Fruit fly (Drosophila melanogaster) whole organism, embryonic: ENCODE data around the gene CG10226.

Source experiments
- Awh ChIP-seq: fragments of 200-800 bp; sonication (Bioruptor generic); IDR thresholded peaks from 2 replicates; pipeline ENCODE4, ENCODE4 v1.3.6; 2022; ENCODE audit warnings: missing biosample characterization, missing genetic modification characterization
- C15 ChIP-seq: fragments of 200-800 bp; sonication (Bioruptor generic); IDR thresholded peaks from 3 replicates; pipeline ENCODE4 v1.3.6; 2022; ENCODE audit warnings: missing biosample characterization, missing genetic modification characterization
- CG10267 ChIP-seq: fragments of 200-800 bp; sonication (Bioruptor generic); optimal IDR thresholded peaks from 2 replicates; lab custom pipeline; 2018; ENCODE audit warnings: missing biosample characterization, mild to moderate bottlenecking, missing genetic modification characterization, moderate library complexity
- CG10274 ChIP-seq: fragments of 200-800 bp; sonication (Bioruptor generic); optimal IDR thresholded peaks from 3 replicates; lab custom pipeline; 2017; ENCODE audit warnings: missing biosample characterization, mild to moderate bottlenecking, missing genetic modification characterization
- CG1233 ChIP-seq: fragments of 200-800 bp; sonication (Bioruptor generic); optimal IDR thresholded peaks from 4 replicates; lab custom pipeline; 2018; ENCODE audit warnings: missing biosample characterization, mild to moderate bottlenecking, missing genetic modification characterization
- CG16779 ChIP-seq: fragments of 200-800 bp; sonication (Bioruptor generic); IDR thresholded peaks from 2 replicates; pipeline ENCODE4 v1.3.6; 2022; ENCODE audit warnings: missing biosample characterization, missing genetic modification characterization
- CG17385 ChIP-seq: fragments of 200-800 bp; sonication (Bioruptor generic); optimal IDR thresholded peaks from 3 replicates; lab custom pipeline; 2018; ENCODE audit warnings: missing biosample characterization, mild to moderate bottlenecking, missing genetic modification characterization
- CG17802 ChIP-seq: fragments of 200-800 bp; sonication (Bioruptor generic); optimal IDR thresholded peaks from 2 replicates; lab custom pipeline; 2018; ENCODE audit warnings: missing biosample characterization, mild to moderate bottlenecking, missing genetic modification characterization, moderate library complexity
- CG2129 ChIP-seq: fragments of 200-800 bp; sonication (Bioruptor generic); IDR thresholded peaks from 2 replicates; pipeline ENCODE4 v1.3.6; 2022; ENCODE audit warnings: missing biosample characterization, missing genetic modification characterization; ENCODE audit not compliant: partially characterized antibody
- CG32532 ChIP-seq: fragments of 200-800 bp; sonication (Bioruptor generic); IDR thresholded peaks from 2 replicates; pipeline ENCODE4 v1.3.6; 2022; ENCODE audit warnings: missing biosample characterization, missing genetic modification characterization
- CG34376 ChIP-seq: fragments of 200-800 bp; sonication (Bioruptor generic); optimal IDR thresholded peaks from 2 replicates; lab custom pipeline; 2018; ENCODE audit warnings: missing biosample characterization, mild to moderate bottlenecking, missing genetic modification characterization
- CG34422 ChIP-seq: fragments of 200-800 bp; sonication (Bioruptor generic); IDR thresholded peaks from 3 replicates; pipeline ENCODE4 v1.3.6; 2022; ENCODE audit warnings: missing biosample characterization, missing genetic modification characterization
- CG4282 ChIP-seq: fragments of 200-800 bp; sonication (Bioruptor generic); optimal IDR thresholded peaks from 2 replicates; lab custom pipeline; 2016; ENCODE audit warnings: missing biosample characterization, missing genetic modification characterization
- CG6765 ChIP-seq: fragments of 200-800 bp; sonication (Bioruptor generic); optimal IDR thresholded peaks from 3 replicates; lab custom pipeline; 2017; ENCODE audit warnings: missing biosample characterization, mild to moderate bottlenecking, missing genetic modification characterization
- CG7745 ChIP-seq: fragments of 200-800 bp; sonication (Bioruptor generic); optimal IDR thresholded peaks from 2 replicates; lab custom pipeline; 2018; ENCODE audit warnings: missing biosample characterization, mild to moderate bottlenecking, missing genetic modification characterization, moderate library complexity
- CG8388 ChIP-seq: fragments of 200-800 bp; sonication (Bioruptor generic); optimal IDR thresholded peaks from 2 replicates; lab custom pipeline; 2019; ENCODE audit warnings: missing biosample characterization, mild to moderate bottlenecking, missing genetic modification characterization, moderate library complexity
- CG9932 ChIP-seq: fragments of 200-800 bp; sonication (Bioruptor generic); IDR thresholded peaks from 2 replicates; pipeline ENCODE4 v1.3.6; 2022; ENCODE audit warnings: missing biosample characterization, missing genetic modification characterization
- Dad ChIP-seq: fragments of 200-800 bp; sonication (Bioruptor generic); optimal IDR thresholded peaks from 3 replicates; lab custom pipeline; 2016; ENCODE audit warnings: missing biosample characterization, missing genetic modification characterization
- Dip2 ChIP-seq: fragments of 200-800 bp; sonication (Bioruptor generic); IDR thresholded peaks from 2 replicates; pipeline ENCODE4 v1.3.6; 2022; ENCODE audit warnings: missing biosample characterization, missing genetic modification characterization
- Doc3 ChIP-seq: fragments of 200-800 bp; sonication (Bioruptor generic); IDR thresholded peaks from 3 replicates; pipeline ENCODE4 v1.3.6; 2022; ENCODE audit warnings: missing biosample characterization, missing genetic modification characterization; ENCODE audit not compliant: partially characterized antibody
- Gsc ChIP-seq: fragments of 200-800 bp; sonication (Bioruptor generic); IDR thresholded peaks from 2 replicates; pipeline ENCODE4 v1.3.6; 2022; ENCODE audit warnings: missing biosample characterization, missing genetic modification characterization
- Hey ChIP-seq: fragments of 200-800 bp; sonication (Bioruptor generic); optimal IDR thresholded peaks from 3 replicates; lab custom pipeline; 2018; ENCODE audit warnings: missing biosample characterization, mild to moderate bottlenecking, missing genetic modification characterization
- Hmx ChIP-seq: fragments of 200-800 bp; sonication (Bioruptor generic); optimal IDR thresholded peaks from 2 replicates; lab custom pipeline; 2016; ENCODE audit warnings: missing biosample characterization, missing genetic modification characterization
- MBD-R2 ChIP-seq: fragments of 200-800 bp; sonication (Bioruptor generic); IDR thresholded peaks from 2 replicates; pipeline ENCODE4 v1.3.6; 2022; ENCODE audit warnings: missing biosample characterization, missing genetic modification characterization
- Med ChIP-seq: fragments of 200-800 bp; sonication (Bioruptor generic); peaks from one replicate; lab custom pipeline; 2016; ENCODE audit warnings: missing biosample characterization, missing genetic modification characterization, mild to moderate bottlenecking, inconsistent platforms, moderate library complexity
- Trl ChIP-seq, 3 experiments: fragments of >200 bp in 2 of 3; fragments of 200-800 bp in 1 of 3; sonication (Bioruptor generic) in 1 of 3; optimal IDR thresholded peaks; 2 replicates in 1 of 3; 3 replicates in 2 of 3; lab custom pipeline; 2016 to 2017; ENCODE audit warnings: missing biosample characterization in 1 of 3, missing genetic modification characterization in 1 of 3
- Xrp1 ChIP-seq: fragments of 200-800 bp; sonication (Bioruptor generic); IDR thresholded peaks from 2 replicates; pipeline ENCODE4 v1.3.6; 2022; ENCODE audit warnings: missing biosample characterization, missing genetic modification characterization
- ab ChIP-seq: fragments of 200-800 bp; sonication (Bioruptor generic); optimal IDR thresholded peaks from 2 replicates; lab custom pipeline; 2016; ENCODE audit warnings: missing biosample characterization, missing genetic modification characterization
- btn ChIP-seq: fragments of 200-800 bp; sonication (Bioruptor generic); optimal IDR thresholded peaks from 2 replicates; lab custom pipeline; 2016; ENCODE audit warnings: missing biosample characterization, missing genetic modification characterization
- cad ChIP-seq: fragments of >200 bp; optimal IDR thresholded peaks from 2 replicates; lab custom pipeline; 2017; ENCODE audit warnings: missing biosample characterization, missing genetic modification characterization
- caup ChIP-seq: fragments of 200-800 bp; sonication (Bioruptor generic); optimal IDR thresholded peaks from 3 replicates; lab custom pipeline; 2017; ENCODE audit warnings: missing biosample characterization, mild to moderate bottlenecking, missing genetic modification characterization, moderate library complexity; ENCODE audit not compliant: severe bottlenecking
- croc ChIP-seq: fragments of 200-800 bp; sonication (Bioruptor generic); conservative IDR thresholded peaks from 3 replicates; pipeline ENCODE4 v1.3.6; 2022; ENCODE audit warnings: missing biosample characterization, missing genetic modification characterization
- fd3F ChIP-seq: fragments of 200-800 bp; sonication (Bioruptor generic); optimal IDR thresholded peaks from 2 replicates; lab custom pipeline; 2018; ENCODE audit warnings: missing biosample characterization, mild to moderate bottlenecking, missing genetic modification characterization, moderate library complexity
- fd96Cb ChIP-seq: fragments of 200-800 bp; sonication (Bioruptor generic); optimal IDR thresholded peaks from 2 replicates; lab custom pipeline; 2018; ENCODE audit warnings: missing biosample characterization, mild to moderate bottlenecking, missing genetic modification characterization, moderate library complexity
- ind ChIP-seq: fragments of 200-800 bp; sonication (Bioruptor generic); optimal IDR thresholded peaks from 3 replicates; lab custom pipeline; 2016; ENCODE audit warnings: missing biosample characterization, missing genetic modification characterization
- kni ChIP-seq: fragments of 200-800 bp; sonication (Bioruptor generic); optimal IDR thresholded peaks from 3 replicates; lab custom pipeline; 2017; ENCODE audit warnings: mild to moderate bottlenecking, missing biosample characterization, missing genetic modification reagents, missing genetic modification characterization
- mirr ChIP-seq: fragments of 200-800 bp; sonication (Bioruptor generic); optimal IDR thresholded peaks from 3 replicates; lab custom pipeline; 2018; ENCODE audit warnings: missing biosample characterization, mild to moderate bottlenecking, missing genetic modification characterization
- mld ChIP-seq: fragments of 200-800 bp; sonication (Bioruptor generic); IDR thresholded peaks from 3 replicates; pipeline ENCODE4 v1.3.6; 2022; ENCODE audit warnings: missing biosample characterization, missing genetic modification characterization; ENCODE audit not compliant: partially characterized antibody
- nau ChIP-seq: fragments of 200-800 bp; sonication (Bioruptor generic); optimal IDR thresholded peaks from 3 replicates; lab custom pipeline; 2017; ENCODE audit warnings: missing biosample characterization, mild to moderate bottlenecking, missing genetic modification characterization, missing genetic modification reagents
- nmo ChIP-seq: fragments of 200-800 bp; sonication (Bioruptor generic); optimal IDR thresholded peaks from 2 replicates; lab custom pipeline; 2018; ENCODE audit warnings: missing biosample characterization, mild to moderate bottlenecking, missing genetic modification characterization, moderate library complexity
- pan ChIP-seq, 4 experiments: fragments of >200 bp in 3 of 4; fragments of 200-800 bp in 1 of 4; sonication (Bioruptor generic) in 1 of 4; optimal IDR thresholded peaks in 3 of 4; IDR thresholded peaks in 1 of 4; 2 replicates each; pipeline versions ENCODE4 v1.3.6 to Lab custom; 2017 to 2022; ENCODE audit warnings: missing biosample characterization in 2 of 4, missing genetic modification characterization in 2 of 4, mixed read lengths in 1 of 4
- rib ChIP-seq: fragments of 200-800 bp; sonication (Bioruptor generic); IDR thresholded peaks from 2 replicates; pipeline ENCODE4 v1.3.6; 2022; ENCODE audit warnings: missing biosample characterization, missing genetic modification characterization
- sob ChIP-seq: fragments of 200-800 bp; sonication (Bioruptor generic); IDR thresholded peaks from 2 replicates; pipeline ENCODE4 v1.3.6; 2022; ENCODE audit warnings: missing biosample characterization, missing genetic modification characterization
- stc ChIP-seq: fragments of 200-800 bp; sonication (Bioruptor generic); IDR thresholded peaks from 2 replicates; pipeline ENCODE4 v1.3.6; 2022; ENCODE audit warnings: missing biosample characterization, missing genetic modification characterization

CG10226 gene

DNA sequence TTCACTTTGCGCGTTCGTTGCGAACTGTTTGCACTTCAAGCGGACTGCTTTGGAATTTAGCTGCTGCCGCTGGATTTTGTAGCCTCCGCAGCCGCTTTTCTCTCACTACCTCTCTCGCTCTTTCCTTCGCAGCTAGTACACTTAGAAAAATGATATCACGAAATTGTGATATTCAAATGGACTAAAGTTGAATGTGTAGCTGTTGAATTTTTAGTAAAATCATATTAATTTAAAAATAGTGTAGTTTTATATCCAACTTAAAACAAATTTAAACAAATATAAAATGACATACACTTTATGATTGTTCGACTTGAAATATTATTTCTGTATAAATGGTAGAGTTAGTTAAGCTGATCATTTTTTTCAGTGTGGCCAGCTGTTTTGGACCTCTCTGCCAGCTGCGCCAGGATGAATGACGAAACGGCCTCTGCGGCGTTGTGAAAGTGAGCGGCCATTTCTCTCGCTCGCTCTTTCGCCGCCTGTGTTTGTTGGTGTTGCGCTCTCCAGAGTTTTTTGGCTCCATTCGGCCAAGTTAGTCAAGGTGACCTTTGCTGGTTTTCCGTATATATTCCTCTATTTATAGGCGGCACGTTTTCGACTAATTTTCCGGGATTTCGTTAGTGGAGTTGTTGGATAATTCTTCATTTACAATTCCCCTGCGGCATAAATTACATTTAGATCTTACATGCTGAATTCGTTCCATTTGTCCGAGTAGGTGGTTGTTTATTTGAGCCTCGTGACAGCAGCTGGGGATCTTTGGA is 23.0 kb upstream of the CG10226 start, which contains the start of gene Ldh (continued):
- TF ChIP-seq rib (GFP tag; lab: Robert Waterston, UW) (peak; percentile 63; the same call in 1 of the 2 replicates), fd3F (peak; percentile 93), Med (GFP tag; lab: Kevin White, UChicago) (peak; percentile 92), Awh (peak; percentile 83), fd96Cb (tag; lab: Kevin White, UChicago) (peak; percentile 95), kni (GFP tag; lab: Kevin White, UChicago) (peak; percentile 76), CG34422 (GFP tag; lab: Robert Waterston, UW) (peak; percentile 93), CG8388 (GFP tag; lab: Kevin White, UChicago) (peak; percentile 96), stc (GFP tag; lab: Robert Waterston, UW) (peak; percentile 91), CG7745 (tag; lab: Kevin White, UChicago) (no peak), croc (peak; percentile 91), pan (optimal IDR thresholded peaks at IDR 0.05; lab: Kevin White, UChicago) (no peak), pan (GFP tag; optimal IDR thresholded peaks at IDR 0.05 in 1 of 2, IDR thresholded peaks at IDR 0.05 in 1 of 2) (peak in 1 of 2 experiments; percentile 92), CG1233 (peak; percentile 97), CG17802 (tag; lab: Kevin White, UChicago) (peak; percentile 72), CG6765 (GFP tag; lab: Kevin White, UChicago) (peak; percentile 87), CG17385 (GFP tag; lab: Kevin White, UChicago) (peak; percentile 93), mirr (peak; percentile 63), Dip2 (0 out of 2 replicates have a peak, but pooled peaks have one; percentile 19), cad (GFP tag; lab: Kevin White, UChicago) (no peak), Hey (tag; lab: Kevin White, UChicago) (peak; percentile 68), CG10267 (tag; lab: Kevin White, UChicago) (peak; percentile 95), ab (GFP tag; lab: Kevin White, UChicago) (no peak), CG10274 (GFP tag; lab: Kevin White, UChicago) (peak; percentile 76), Doc3 (GFP tag; lab: Robert Waterston, UW) (no peak), Trl (optimal IDR thresholded peaks at IDR 0.05; lab: Kevin White, UChicago) (peak; percentile 57 to 65), Trl (GFP tag; optimal IDR thresholded peaks at IDR 0.05; lab: Kevin White, UChicago) (peak; percentile 68), Xrp1 (GFP tag; lab: Robert Waterston, UW) (peak; percentile 98), CG2129 (GFP tag; lab: Robert Waterston, UW) (no peak), CG32532 (GFP tag; lab: Robert Waterston, UW) (peak; percentile 92), MBD-R2 (GFP tag; lab: Robert Waterston, UW) (peak; percentile 56; the same call in 1 of the 2 replicates), CG4282 (GFP tag; lab: Kevin White, UChicago) (no peak), caup (GFP tag; lab: Kevin White, UChicago) (peak; percentile 94), sob (peak; percentile 93), ind (GFP tag; lab: Kevin White, UChicago) (peak; percentile 93), Gsc (peak; percentile 68), CG34376 (peak; percentile 82), CG9932 (GFP tag; lab: Robert Waterston, UW) (peak; percentile 90), Hmx (GFP tag; lab: Kevin White, UChicago) (peak; percentile 84), nmo (GFP tag; lab: Kevin White, UChicago) (peak; percentile 98), btn (no peak), mld (GFP tag; lab: Robert Waterston, UW) (no peak), nau (GFP tag; lab: Kevin White, UChicago) (peak; percentile 94), Dad (peak; percentile 73), C15 (GFP tag; lab: Robert Waterston, UW) (peak; percentile 81; the same call in 2 of the 3 replicates), CG16779 (GFP tag; lab: Robert Waterston, UW) (0 out of 2 replicates have a peak, but pooled peaks have one; percentile 10)
